Worm (Caenorhabditis elegans): ENCODE measurements around the gene W04B5.5.

ce11 chrIII:2421226-2421625 is 3.2 kb upstream of the W04B5.5 start:
- TF ChIP-seq ama-1 (optimal IDR thresholded peaks at IDR 0.05) (no peak), hmbx-1 (tag; optimal IDR thresholded peaks at IDR 0.05) (no peak), ets-7 (tag; optimal IDR thresholded peaks at IDR 0.05) (no peak), tra-4 (tag; optimal IDR thresholded peaks at IDR 0.05) (no peak), scrt-1 (GFP tag; IDR thresholded peaks at IDR 0.05) (no peak), sea-1 (GFP tag; conservative IDR thresholded peaks at IDR 0.05) (no peak), hnd-1 (tag; optimal IDR thresholded peaks at IDR 0.05) (no peak), hmg-4 (GFP tag; optimal IDR thresholded peaks at IDR 0.05) (no peak), flt-1 (GFP tag; IDR thresholded peaks at IDR 0.05) (no peak), F13C5.2 (tag; optimal IDR thresholded peaks at IDR 0.05) (no peak), tbx-37 (GFP tag; conservative IDR thresholded peaks at IDR 0.05) (no peak)
